Fruit fly (Drosophila melanogaster) whole organism, prepupa: Measurements from ENCODE around the gene CG32379.

ENCODE experiments used
- CG11902 ChIP-seq: fragments of 200-800 bp; sonication (Bioruptor generic); optimal IDR thresholded peaks from 3 replicates; lab custom pipeline; 2016; ENCODE audit warnings: missing biosample characterization, missing genetic modification characterization
- CG9139 ChIP-seq: fragments of 200-800 bp; sonication (Bioruptor generic); optimal IDR thresholded peaks from 3 replicates; lab custom pipeline; 2017; ENCODE audit warnings: missing biosample characterization, mild to moderate bottlenecking, missing genetic modification characterization
- Eip75B ChIP-seq: fragments of 200-800 bp; sonication (Bioruptor generic); optimal IDR thresholded peaks from 3 replicates; lab custom pipeline; 2016; ENCODE audit warnings: missing biosample characterization, missing genetic modification characterization
- Lpt ChIP-seq: fragments of 200-800 bp; sonication (Bioruptor generic); optimal IDR thresholded peaks from 3 replicates; lab custom pipeline; 2016; ENCODE audit warnings: missing biosample characterization, missing genetic modification characterization
- fd59A ChIP-seq: fragments of 200-800 bp; sonication (Bioruptor generic); optimal IDR thresholded peaks from 2 replicates; lab custom pipeline; 2017; ENCODE audit warnings: missing biosample characterization, mild to moderate bottlenecking, missing genetic modification characterization, missing genetic modification reagents
- vri ChIP-seq: fragments of 200-800 bp; sonication (Bioruptor generic); optimal IDR thresholded peaks from 3 replicates; lab custom pipeline; 2016; ENCODE audit warnings: missing biosample characterization, mild to moderate bottlenecking, missing genetic modification characterization

DNA sequence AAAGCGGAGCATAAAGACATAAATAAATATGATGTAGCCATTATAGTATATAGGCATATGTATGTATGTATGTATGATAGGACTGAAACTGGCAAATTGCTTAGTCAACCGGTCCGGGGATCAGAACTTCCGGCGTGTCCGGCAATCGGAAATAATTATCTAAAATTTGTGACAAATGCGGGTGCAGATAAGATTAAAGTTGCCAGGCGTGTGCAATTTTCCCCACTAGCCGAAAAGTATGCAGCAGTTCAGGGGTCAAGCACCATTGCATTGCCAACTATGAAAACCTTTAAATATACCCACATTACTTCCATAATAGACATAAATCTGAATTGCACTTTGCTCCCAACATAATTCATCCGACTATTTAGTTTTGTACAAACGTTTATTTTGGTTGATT lies 36.1 kb downstream of the CG32379 start:
- TF ChIP-seq Eip75B (GFP tag; lab: Kevin White, UChicago) (no peak), CG9139 (GFP tag; lab: Kevin White, UChicago) (no peak), vri (GFP tag; lab: Kevin White, UChicago) (no peak), CG11902 (GFP tag; lab: Kevin White, UChicago) (no peak), fd59A (GFP tag; lab: Kevin White, UChicago) (no peak), Lpt (GFP tag; lab: Kevin White, UChicago) (no peak)
